Worm (Caenorhabditis elegans): ENCODE data around the gene K09B11.5.

DNA sequence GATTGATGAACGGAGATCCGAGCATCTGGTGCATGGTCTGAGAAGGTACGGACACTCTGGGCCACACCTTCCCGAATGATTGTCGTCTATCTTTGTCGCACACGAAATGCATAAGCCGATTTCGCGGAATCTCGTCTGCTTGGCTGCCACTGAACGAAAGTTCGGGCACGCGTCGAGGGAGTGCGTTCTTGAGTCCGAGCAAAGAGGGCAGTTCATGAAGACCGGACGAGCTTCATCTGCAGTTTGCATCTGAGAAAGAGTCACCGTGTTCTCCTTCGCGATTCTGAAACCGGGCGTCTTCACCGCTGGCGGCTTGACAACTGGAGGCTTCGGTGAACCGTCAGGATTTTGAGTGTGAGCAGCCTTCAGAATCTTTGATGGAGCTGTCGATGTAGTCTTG lies 24.4 kb upstream of the K09B11.5 start:
- TF ChIP-seq egl-27 (tag; optimal IDR thresholded peaks at IDR 0.05) (no peak), nhr-25 (tag; optimal IDR thresholded peaks at IDR 0.05) (no peak), R02D3.7 (tag; optimal IDR thresholded peaks at IDR 0.05) (no peak), nhr-10 (tag; optimal IDR thresholded peaks at IDR 0.05) (no peak), mbf-1 (tag; optimal IDR thresholded peaks at IDR 0.05) (no peak), elt-3 (tag; optimal IDR thresholded peaks at IDR 0.05) (no peak), snpc-4 (tag; optimal IDR thresholded peaks at IDR 0.05) (no peak), aly-2 (tag; optimal IDR thresholded peaks at IDR 0.05) (no peak), fos-1 (tag; optimal IDR thresholded peaks at IDR 0.05) (no peak), zag-1 (tag; optimal IDR thresholded peaks at IDR 0.05) (no peak), elt-1 (tag; optimal IDR thresholded peaks at IDR 0.05) (no peak)

Measured in whole organism, L2 larva.